Worm (Caenorhabditis elegans) whole organism, L4 larva: Measurements from ENCODE around the gene W06H8.6.

Source experiments
- D1046.2 ChIP-seq: fragments of 200-800 bp; sonication (Bioruptor generic); IDR thresholded peaks from 2 replicates; pipeline ENCODE4 v1.3.6; 2022; ENCODE audit warnings: missing genetic modification characterization, missing compliant biosample characterization
- lin-39 ChIP-seq: fragments of 150-350 bp; optimal IDR thresholded peaks from 2 replicates; lab custom pipeline; 2014; ENCODE audit warnings: missing biosample characterization, missing genetic modification reagents, missing genetic modification characterization

ce11 chrV:6224494-6224959 lies 2.3 kb downstream of the W06H8.6 start:
- TF ChIP-seq D1046.2 (GFP tag; lab: Robert Waterston, UW) (0 out of 2 replicates have a peak, but pooled peaks have one; percentile 61), lin-39 (tag; lab: Kevin White, UChicago) (no peak)
